Fruit fly (Drosophila melanogaster): ENCODE data around the gene CG12608.
A peak's percentile ranks its signal among the peaks of the same experiment; 100 is the strongest.

CG12608 gene

dm6 chrX:15342017-15342416 is 2.4 kb downstream of the CG12608 start, which contains the start of gene CG9123:
TSS of gene CG9123 (minus strand) at chrX:15342117.
- TF ChIP-seq CG6792 (GFP tag; optimal IDR thresholded peaks at IDR 0.05): no peak
- TF ChIP-seq pdm3 (GFP tag; optimal IDR thresholded peaks at IDR 0.05): no peak
- TF ChIP-seq Eip75B (GFP tag; optimal IDR thresholded peaks at IDR 0.05): no peak
- no peak for TF ChIP-seq CG9139 (GFP tag; optimal IDR thresholded peaks at IDR 0.05)
- no peak for TF ChIP-seq net (GFP tag; optimal IDR thresholded peaks at IDR 0.05)

dm6 chrX:15335845-15336453 is 8.5 kb downstream of the CG12608 start:
- TF ChIP-seq OdsH (GFP tag; optimal IDR thresholded peaks at IDR 0.05) (no peak), Sox14 (GFP tag; optimal IDR thresholded peaks at IDR 0.05) (peak; percentile 4), vri (GFP tag; optimal IDR thresholded peaks at IDR 0.05) (peak; percentile 79), CG8119 (GFP tag; IDR thresholded peaks at IDR 0.05) (no peak), cyc (GFP tag; optimal IDR thresholded peaks at IDR 0.05) (peak; percentile 3), achi (GFP tag; optimal IDR thresholded peaks at IDR 0.05) (no peak), Eip78C (GFP tag) (peak; percentile 62), topi (GFP tag; optimal IDR thresholded peaks at IDR 0.05) (peak; percentile 40), esn (GFP tag; optimal IDR thresholded peaks at IDR 0.05) (peak; percentile 41), net (GFP tag; optimal IDR thresholded peaks at IDR 0.05) (no peak), CG6792 (GFP tag; optimal IDR thresholded peaks at IDR 0.05) (peak; percentile 1), Sox102F (GFP tag; optimal IDR thresholded peaks at IDR 0.05) (no peak), CG6854 (GFP tag; optimal IDR thresholded peaks at IDR 0.05) (no peak), fd59A (GFP tag; optimal IDR thresholded peaks at IDR 0.05) (no peak), CG1621 (tag; optimal IDR thresholded peaks at IDR 0.05) (no peak), Hr39 (GFP tag; optimal IDR thresholded peaks at IDR 0.05) (peak; percentile 37), salr (GFP tag; optimal IDR thresholded peaks at IDR 0.05) (no peak), Eip75B (GFP tag; optimal IDR thresholded peaks at IDR 0.05) (no peak), Smox (GFP tag; optimal IDR thresholded peaks at IDR 0.05) (peak; percentile 22), CG11762 (GFP tag; optimal IDR thresholded peaks at IDR 0.05; ENCODE audit: insufficient read depth) (no peak), Lpt (GFP tag; optimal IDR thresholded peaks at IDR 0.05) (no peak), Hr4 (GFP tag; optimal IDR thresholded peaks at IDR 0.05) (no peak), Ets21C (GFP tag; optimal IDR thresholded peaks at IDR 0.05) (peak; percentile 19), Met (GFP tag; optimal IDR thresholded peaks at IDR 0.05) (peak; percentile 42), CG16779 (tag; optimal IDR thresholded peaks at IDR 0.05) (no peak), CG3919 (GFP tag; optimal IDR thresholded peaks at IDR 0.05) (no peak), Gug (GFP tag; IDR thresholded peaks at IDR 0.05) (no peak), CG6163 (GFP tag; IDR thresholded peaks at IDR 0.05) (no peak), ss (GFP tag; optimal IDR thresholded peaks at IDR 0.05) (no peak), lz (GFP tag; optimal IDR thresholded peaks at IDR 0.05) (peak; percentile 38), CG6808 (GFP tag; optimal IDR thresholded peaks at IDR 0.05) (no peak), CG7368 (GFP tag; optimal IDR thresholded peaks at IDR 0.05) (no peak), Sox15 (GFP tag; optimal IDR thresholded peaks at IDR 0.05) (no peak), CG34406 (GFP tag; optimal IDR thresholded peaks at IDR 0.05) (no peak), fd85E (GFP tag; optimal IDR thresholded peaks at IDR 0.05) (no peak), Eip93F (GFP tag; optimal IDR thresholded peaks at IDR 0.05) (no peak), CG32006 (GFP tag; optimal IDR thresholded peaks at IDR 0.05) (no peak), CG8632 (GFP tag; optimal IDR thresholded peaks at IDR 0.05) (no peak), CG10669 (GFP tag; optimal IDR thresholded peaks at IDR 0.05) (no peak), Ets96B (tag; optimal IDR thresholded peaks at IDR 0.05) (no peak), CG6276 (GFP tag; optimal IDR thresholded peaks at IDR 0.05) (no peak), CG10631 (GFP tag; optimal IDR thresholded peaks at IDR 0.05) (no peak), dac (GFP tag; optimal IDR thresholded peaks at IDR 0.05) (no peak), pdm3 (GFP tag; optimal IDR thresholded peaks at IDR 0.05) (no peak), svp (GFP tag) (peak; percentile 98), Hr38 (GFP tag; optimal IDR thresholded peaks at IDR 0.05) (no peak), spab (GFP tag; optimal IDR thresholded peaks at IDR 0.05) (no peak), CG3032 (tag; optimal IDR thresholded peaks at IDR 0.05) (no peak), eg (GFP tag; IDR thresholded peaks at IDR 0.05) (no peak)
